Worm (Caenorhabditis elegans): ENCODE results near the gene chil-27.

The chil-27 gene

ce11 chrII:9477567-9477966 lies at the start of gene chil-27:
Gene chil-27, plus strand, starts transcription at chrII:9477867.
- TF ChIP-seq snpc-4 (tag; optimal IDR thresholded peaks at IDR 0.05) (no peak), aly-2 (tag; optimal IDR thresholded peaks at IDR 0.05) (no peak)

- peak; percentile 37 for TF ChIP-seq ces-1 (GFP tag; optimal IDR thresholded peaks at IDR 0.05)
- TF ChIP-seq fkh-10 (GFP tag; optimal IDR thresholded peaks at IDR 0.05), result peak; percentile 42
- no peak for TF ChIP-seq lin-39 (tag; optimal IDR thresholded peaks at IDR 0.05)
Observed at ce11 chrII:9431119-9431518, 46.5 kb upstream of the chil-27 start.

- TF ChIP-seq ztf-11 (tag; optimal IDR thresholded peaks at IDR 0.05) (no peak), rbr-2 (tag; optimal IDR thresholded peaks at IDR 0.05) (no peak), ceh-82 (tag; optimal IDR thresholded peaks at IDR 0.05) (no peak), set-16 (GFP tag; IDR thresholded peaks at IDR 0.05) (no peak), spr-1 (tag; optimal IDR thresholded peaks at IDR 0.05) (no peak), nhr-76 (tag; optimal IDR thresholded peaks at IDR 0.05) (no peak), mep-1 (tag; optimal IDR thresholded peaks at IDR 0.05) (no peak), nhr-42 (GFP tag; IDR thresholded peaks at IDR 0.05) (no peak), skn-1 (tag; optimal IDR thresholded peaks at IDR 0.05) (no peak), nhr-28 (tag; optimal IDR thresholded peaks at IDR 0.05) (no peak), T20F7.1 (GFP tag; optimal IDR thresholded peaks at IDR 0.05) (no peak), duxl-1 (tag; optimal IDR thresholded peaks at IDR 0.05; ENCODE audit: poor library complexity) (no peak), ceh-62 (tag; optimal IDR thresholded peaks at IDR 0.05) (no peak), zfp-3 (GFP tag; conservative IDR thresholded peaks at IDR 0.05) (no peak), Y105C5A.15 (GFP tag; IDR thresholded peaks at IDR 0.05) (no peak), aha-1 (tag) (no peak), Y48G9A.11 (GFP tag; IDR thresholded peaks at IDR 0.05) (no peak), ZK546.5 (tag; optimal IDR thresholded peaks at IDR 0.05) (no peak), daf-16 (GFP tag; optimal IDR thresholded peaks at IDR 0.05) (no peak), daf-16 (tag; optimal IDR thresholded peaks at IDR 0.05) (no peak), mxl-3 (GFP tag; optimal IDR thresholded peaks at IDR 0.05) (no peak)
Observed at ce11 chrII:9433609-9434008, 44.1 kb upstream of the chil-27 start, which contains the start of gene kin-15. Gene kin-15, minus strand, starts transcription at chrII:9433709.

- TF ChIP-seq mdt-29 (GFP tag; IDR thresholded peaks at IDR 0.05) (no peak), ceh-62 (tag; optimal IDR thresholded peaks at IDR 0.05) (no peak), lin-39 (tag; optimal IDR thresholded peaks at IDR 0.05) (no peak), aly-2 (tag; optimal IDR thresholded peaks at IDR 0.05) (no peak), ztf-11 (tag; optimal IDR thresholded peaks at IDR 0.05) (no peak), tra-1 (GFP tag; IDR thresholded peaks at IDR 0.05) (no peak), sdz-12 (GFP tag; optimal IDR thresholded peaks at IDR 0.05) (no peak), spr-1 (tag; optimal IDR thresholded peaks at IDR 0.05) (no peak), ceh-20 (GFP tag; IDR thresholded peaks at IDR 0.05) (no peak), F49E8.2 (tag; optimal IDR thresholded peaks at IDR 0.05; ENCODE audit: borderline replicate concordance) (no peak), ceh-82 (tag; optimal IDR thresholded peaks at IDR 0.05) (no peak), nhr-48 (tag; optimal IDR thresholded peaks at IDR 0.05) (no peak), R02D3.7 (tag; optimal IDR thresholded peaks at IDR 0.05) (no peak), dve-1 (tag; optimal IDR thresholded peaks at IDR 0.05; ENCODE audit: insufficient read depth) (no peak), F44E2.7 (GFP tag; IDR thresholded peaks at IDR 0.05) (no peak), lin-15B (tag; optimal IDR thresholded peaks at IDR 0.05) (no peak)
Observed at ce11 chrII:9436009-9436408, 41.7 kb upstream of the chil-27 start, which contains the start of gene kin-16. Gene kin-16, minus strand, starts transcription at chrII:9436109.

- TF ChIP-seq lin-29 (GFP tag; IDR thresholded peaks at IDR 0.05) (no peak), F10B5.3 (tag; optimal IDR thresholded peaks at IDR 0.05) (no peak), set-16 (GFP tag; IDR thresholded peaks at IDR 0.05) (no peak), ztf-11 (tag; optimal IDR thresholded peaks at IDR 0.05) (no peak), F26F4.8 (GFP tag; conservative IDR thresholded peaks at IDR 0.05) (no peak), hlh-11 (tag; optimal IDR thresholded peaks at IDR 0.05) (no peak), egl-27 (tag; optimal IDR thresholded peaks at IDR 0.05) (no peak), attf-4 (tag; optimal IDR thresholded peaks at IDR 0.05) (no peak), nhr-76 (tag; optimal IDR thresholded peaks at IDR 0.05) (no peak), fkh-10 (GFP tag; optimal IDR thresholded peaks at IDR 0.05) (no peak), ctbp-1 (GFP tag; IDR thresholded peaks at IDR 0.05) (no peak), spr-1 (tag; optimal IDR thresholded peaks at IDR 0.05) (no peak), rbr-2 (tag; optimal IDR thresholded peaks at IDR 0.05) (no peak), ZK337.2 (GFP tag; IDR thresholded peaks at IDR 0.05) (no peak), Y75B8A.6 (GFP tag; IDR thresholded peaks at IDR 0.05) (no peak), unc-39 (tag; optimal IDR thresholded peaks at IDR 0.05) (no peak)
Observed at ce11 chrII:9438227-9438626, 39.4 kb upstream of the chil-27 start, which contains the start of gene chil-13. Gene chil-13, minus strand, starts transcription at chrII:9438327.
